Fruit fly (Drosophila melanogaster) whole organism, embryonic: Measurements from ENCODE around the gene CG14984.

ENCODE experiments used
- Asciz ChIP-seq: fragments of 200-800 bp; sonication (Bioruptor generic); optimal IDR thresholded peaks from 2 replicates; lab custom pipeline; 2017; ENCODE audit warnings: missing biosample characterization, mild to moderate bottlenecking, missing genetic modification characterization, missing genetic modification reagents
- B-H1 ChIP-seq: fragments of 200-800 bp; sonication (Bioruptor generic); IDR thresholded peaks from 3 replicates; pipeline ENCODE4 v1.3.6; 2022; ENCODE audit warnings: missing biosample characterization, missing genetic modification characterization
- C15 ChIP-seq: fragments of 200-800 bp; sonication (Bioruptor generic); IDR thresholded peaks from 3 replicates; pipeline ENCODE4 v1.3.6; 2022; ENCODE audit warnings: missing biosample characterization, missing genetic modification characterization
- CG10979 ChIP-seq: fragments of 200-800 bp; sonication (Bioruptor generic); optimal IDR thresholded peaks from 2 replicates; lab custom pipeline; 2018; ENCODE audit warnings: missing biosample characterization, mild to moderate bottlenecking, missing genetic modification characterization, moderate library complexity
- CG11247 ChIP-seq: fragments of 200-800 bp; sonication (Bioruptor generic); IDR thresholded peaks from 2 replicates; pipeline ENCODE4 v1.3.6; 2022; ENCODE audit warnings: missing biosample characterization, missing genetic modification characterization
- CG12299 ChIP-seq: fragments of 200-800 bp; sonication (Bioruptor generic); optimal IDR thresholded peaks from 2 replicates; lab custom pipeline; 2018; ENCODE audit warnings: missing biosample characterization, mild to moderate bottlenecking, missing genetic modification characterization
- CG14441 ChIP-seq: fragments of 200-800 bp; sonication (Bioruptor generic); IDR thresholded peaks from 2 replicates; pipeline ENCODE4 v1.3.6; 2022; ENCODE audit warnings: missing biosample characterization, missing genetic modification characterization
- CG14710 ChIP-seq: fragments of 200-800 bp; sonication (Bioruptor generic); optimal IDR thresholded peaks from 3 replicates; lab custom pipeline; 2019; ENCODE audit warnings: missing biosample characterization, mild to moderate bottlenecking, missing genetic modification characterization, moderate library complexity
- CG15479 ChIP-seq: fragments of 200-800 bp; sonication (Bioruptor generic); optimal IDR thresholded peaks from 3 replicates; lab custom pipeline; 2019; ENCODE audit warnings: missing biosample characterization, mild to moderate bottlenecking, missing genetic modification characterization, moderate library complexity
- CG16779 ChIP-seq: fragments of 200-800 bp; sonication (Bioruptor generic); IDR thresholded peaks from 2 replicates; pipeline ENCODE4 v1.3.6; 2022; ENCODE audit warnings: missing biosample characterization, missing genetic modification characterization
- CG16813 ChIP-seq: fragments of 200-800 bp; sonication (Bioruptor generic); IDR thresholded peaks from 3 replicates; pipeline ENCODE4 v1.3.6; 2022; ENCODE audit warnings: missing biosample characterization, missing genetic modification characterization; ENCODE audit not compliant: partially characterized antibody
- CG17186 ChIP-seq: fragments of 200-800 bp; sonication (Bioruptor generic); optimal IDR thresholded peaks from 3 replicates; lab custom pipeline; 2017; ENCODE audit warnings: missing biosample characterization, missing genetic modification reagents, missing genetic modification characterization
- CG17359 ChIP-seq: fragments of 200-800 bp; sonication (Bioruptor generic); optimal IDR thresholded peaks from 3 replicates; lab custom pipeline; 2018; ENCODE audit warnings: missing biosample characterization, mild to moderate bottlenecking, missing genetic modification characterization, moderate library complexity
- CG18262 ChIP-seq: fragments of 200-800 bp; optimal IDR thresholded peaks from 3 replicates; lab custom pipeline; 2019; ENCODE audit warnings: missing biosample characterization, mild to moderate bottlenecking, missing genetic modification characterization, moderate library complexity
- CG1832 ChIP-seq: fragments of 200-800 bp; sonication (Bioruptor generic); optimal IDR thresholded peaks from 2 replicates; lab custom pipeline; 2017; ENCODE audit warnings: missing biosample characterization, mild to moderate bottlenecking, missing genetic modification characterization, inconsistent platforms
- CG18599 ChIP-seq: fragments of 200-800 bp; sonication (Bioruptor generic); optimal IDR thresholded peaks from 3 replicates; lab custom pipeline; 2017; ENCODE audit warnings: missing biosample characterization, missing genetic modification characterization, mild to moderate bottlenecking, moderate library complexity, missing genetic modification reagents
- CG2889 ChIP-seq: fragments of 200-800 bp; sonication (Bioruptor generic); IDR thresholded peaks from 3 replicates; pipeline ENCODE4 v1.3.6; 2022; ENCODE audit warnings: missing biosample characterization, missing genetic modification characterization
- CG30403 ChIP-seq: fragments of 200-800 bp; sonication (Bioruptor generic); optimal IDR thresholded peaks from 3 replicates; lab custom pipeline; 2016; ENCODE audit warnings: missing biosample characterization, missing genetic modification characterization
- CG3163 ChIP-seq: fragments of 200-800 bp; sonication (Bioruptor generic); optimal IDR thresholded peaks from 3 replicates; lab custom pipeline; 2016; ENCODE audit warnings: missing biosample characterization, missing genetic modification characterization
- CG43689 ChIP-seq: fragments of 200-800 bp; sonication (Bioruptor generic); IDR thresholded peaks from 2 replicates; pipeline ENCODE4 v1.3.6; 2022; ENCODE audit warnings: missing biosample characterization, missing genetic modification characterization
- CG4617 ChIP-seq: fragments of 200-800 bp; sonication (Bioruptor generic); optimal IDR thresholded peaks from 3 replicates; lab custom pipeline; 2016; ENCODE audit warnings: missing biosample characterization, missing genetic modification characterization, borderline replicate concordance
- CG6654 ChIP-seq: fragments of 200-800 bp; sonication (Bioruptor generic); optimal IDR thresholded peaks from 2 replicates; lab custom pipeline; 2017; ENCODE audit warnings: missing biosample characterization, mild to moderate bottlenecking, missing genetic modification characterization
- CG6689 ChIP-seq: fragments of 200-800 bp; sonication (Bioruptor generic); IDR thresholded peaks from 2 replicates; pipeline ENCODE4 v1.3.6; 2022; ENCODE audit warnings: missing biosample characterization, missing genetic modification characterization
- CG6791 ChIP-seq: fragments of 200-800 bp; sonication (Bioruptor generic); IDR thresholded peaks from 3 replicates; pipeline ENCODE4 v1.3.6; 2022; ENCODE audit warnings: missing biosample characterization, missing genetic modification characterization; ENCODE audit not compliant: partially characterized antibody
- CG9932 ChIP-seq: fragments of 200-800 bp; sonication (Bioruptor generic); IDR thresholded peaks from 2 replicates; pipeline ENCODE4 v1.3.6; 2022; ENCODE audit warnings: missing biosample characterization, missing genetic modification characterization
- CrebB ChIP-seq: fragments of 200-800 bp; sonication (Bioruptor generic); optimal IDR thresholded peaks from 3 replicates; lab custom pipeline; 2018; ENCODE audit warnings: missing biosample characterization, mild to moderate bottlenecking, missing genetic modification characterization
- Dad ChIP-seq: fragments of 200-800 bp; sonication (Bioruptor generic); optimal IDR thresholded peaks from 3 replicates; lab custom pipeline; 2016; ENCODE audit warnings: missing biosample characterization, missing genetic modification characterization
- H2.0 ChIP-seq: fragments of 200-800 bp; sonication (Bioruptor generic); IDR thresholded peaks from 2 replicates; pipeline ENCODE4 v1.3.6; 2022; ENCODE audit warnings: missing biosample characterization, missing genetic modification characterization
- Max ChIP-seq: fragments of 200-800 bp; sonication (Bioruptor generic); optimal IDR thresholded peaks from 2 replicates; lab custom pipeline; 2016; ENCODE audit warnings: missing biosample characterization, mild to moderate bottlenecking, missing genetic modification characterization
- Meics ChIP-seq: fragments of 200-800 bp; sonication (Bioruptor generic); optimal IDR thresholded peaks from 2 replicates; lab custom pipeline; 2017; ENCODE audit warnings: missing biosample characterization, mild to moderate bottlenecking, missing genetic modification characterization
- NC2β ChIP-seq: fragments of 200-800 bp; sonication (Bioruptor generic); optimal IDR thresholded peaks from 2 replicates; lab custom pipeline; 2016; ENCODE audit warnings: missing biosample characterization, missing genetic modification characterization
- Poxn ChIP-seq: fragments of 200-800 bp; sonication (Bioruptor generic); IDR thresholded peaks from 2 replicates; pipeline ENCODE4 v1.3.6; 2022; ENCODE audit warnings: missing biosample characterization, missing genetic modification characterization
- Ravus ChIP-seq: fragments of 200-800 bp; sonication (Bioruptor generic); IDR thresholded peaks from 2 replicates; pipeline ENCODE4 v1.3.6; 2022; ENCODE audit warnings: missing biosample characterization, missing genetic modification characterization
- amos ChIP-seq: fragments of 200-800 bp; sonication (Bioruptor generic); IDR thresholded peaks from 2 replicates; pipeline ENCODE4 v1.3.6; 2022; ENCODE audit warnings: missing biosample characterization, missing genetic modification characterization; ENCODE audit not compliant: partially characterized antibody
- cato ChIP-seq: fragments of 200-800 bp; sonication (Bioruptor generic); optimal IDR thresholded peaks from 2 replicates; lab custom pipeline; 2016; ENCODE audit warnings: missing biosample characterization, missing genetic modification characterization, borderline replicate concordance
- crol ChIP-seq: fragments of 200-800 bp; sonication (Bioruptor generic); IDR thresholded peaks from 2 replicates; pipeline ENCODE4 v1.3.6; 2022; ENCODE audit warnings: missing biosample characterization, missing genetic modification characterization
- crp ChIP-seq, 2 experiments: fragments of 200-800 bp; sonication (Bioruptor generic); optimal IDR thresholded peaks; 2 replicates in 1 of 2; 3 replicates in 1 of 2; lab custom pipeline; 2017; ENCODE audit warnings: missing biosample characterization in 2 of 2, missing genetic modification characterization in 2 of 2, mild to moderate bottlenecking in 1 of 2, moderate library complexity in 1 of 2
- cwo ChIP-seq: fragments of 200-800 bp; sonication (Bioruptor generic); optimal IDR thresholded peaks from 3 replicates; lab custom pipeline; 2017; ENCODE audit warnings: missing biosample characterization, missing genetic modification characterization, mild to moderate bottlenecking, moderate library complexity, missing genetic modification reagents
- danr ChIP-seq: fragments of 200-800 bp; sonication (Bioruptor generic); IDR thresholded peaks from 2 replicates; pipeline ENCODE4 v1.3.6; 2022; ENCODE audit warnings: missing biosample characterization, missing genetic modification characterization
- dpn ChIP-seq, 2 experiments: fragments of 200-800 bp; sonication (Bioruptor generic); optimal IDR thresholded peaks; 3 replicates each; lab custom pipeline; 2016; ENCODE audit warnings: missing biosample characterization in 2 of 2, missing genetic modification characterization in 2 of 2
- esg ChIP-seq: fragments of 200-800 bp; sonication (Bioruptor generic); conservative IDR thresholded peaks from 2 replicates; pipeline ENCODE4 v1.3.6; 2022; ENCODE audit warnings: missing biosample characterization, missing genetic modification characterization
- fu2 ChIP-seq: fragments of 200-800 bp; sonication (Bioruptor generic); optimal IDR thresholded peaks from 2 replicates; lab custom pipeline; 2016; ENCODE audit warnings: missing biosample characterization, missing genetic modification characterization
- hth ChIP-seq: fragments of >200 bp; optimal IDR thresholded peaks from 2 replicates; lab custom pipeline; 2017; ENCODE audit warnings: inconsistent platforms
- kah ChIP-seq: fragments of 200-800 bp; sonication (Bioruptor generic); optimal IDR thresholded peaks from 2 replicates; lab custom pipeline; 2018; ENCODE audit warnings: missing biosample characterization, mild to moderate bottlenecking, missing genetic modification characterization
- otp ChIP-seq: fragments of 200-800 bp; sonication (Bioruptor generic); IDR thresholded peaks from 3 replicates; pipeline ENCODE4, ENCODE4 v1.3.6; 2022; ENCODE audit warnings: missing biosample characterization, missing genetic modification characterization
- pb ChIP-seq: fragments of 200-800 bp; sonication (Bioruptor generic); optimal IDR thresholded peaks from 3 replicates; lab custom pipeline; 2016; ENCODE audit warnings: missing biosample characterization, missing genetic modification characterization
- row ChIP-seq: fragments of 200-800 bp; sonication (Bioruptor generic); IDR thresholded peaks from 3 replicates; pipeline ENCODE4 v1.3.6; 2022; ENCODE audit warnings: missing biosample characterization, missing genetic modification characterization
- stc ChIP-seq: fragments of 200-800 bp; sonication (Bioruptor generic); IDR thresholded peaks from 2 replicates; pipeline ENCODE4 v1.3.6; 2022; ENCODE audit warnings: missing biosample characterization, missing genetic modification characterization
- tna ChIP-seq: fragments of 200-800 bp; sonication (Bioruptor generic); IDR thresholded peaks from 2 replicates; pipeline ENCODE4 v1.3.6; 2022; ENCODE audit warnings: missing biosample characterization, missing genetic modification characterization; ENCODE audit not compliant: partially characterized antibody
- tup ChIP-seq: fragments of 200-800 bp; sonication (Bioruptor generic); optimal IDR thresholded peaks from 2 replicates; lab custom pipeline; 2016; ENCODE audit warnings: missing biosample characterization, mild to moderate bottlenecking, missing genetic modification characterization, moderate library complexity
- vfl ChIP-seq: fragments of 200-800 bp; sonication (Bioruptor generic); optimal IDR thresholded peaks from 2 replicates; lab custom pipeline; 2016; ENCODE audit warnings: missing biosample characterization, missing genetic modification characterization
- zfh2 ChIP-seq: fragments of 200-800 bp; sonication (Bioruptor generic); optimal IDR thresholded peaks from 2 replicates; lab custom pipeline; 2016; ENCODE audit warnings: missing biosample characterization, missing genetic modification characterization

CG14984 gene

dm6 chr3L:3937806-3938205, 14.5 kb downstream of the CG14984 start, which contains the start of gene CG10866 (continued):
- TF ChIP-seq CG16779 = no peak
- TF ChIP-seq danr (GFP tag; lab: Robert Waterston, UW) = no peak
- TF ChIP-seq CrebB (tag; lab: Kevin White, UChicago) = no peak
- TF ChIP-seq Poxn = no peak
- TF ChIP-seq crol (GFP tag; lab: Robert Waterston, UW) = no peak
- TF ChIP-seq Max = no peak
- no peak for TF ChIP-seq esg (GFP tag; lab: Robert Waterston, UW)
- TF ChIP-seq fu2 (GFP tag; lab: Kevin White, UChicago) = no peak
- TF ChIP-seq CG16813 (GFP tag; lab: Robert Waterston, UW) = peak; percentile 84
- no peak for TF ChIP-seq stc (GFP tag; lab: Robert Waterston, UW)
- TF ChIP-seq CG14441 = no peak
- TF ChIP-seq CG6791 (GFP tag; lab: Robert Waterston, UW) = peak; percentile 81
- no peak for TF ChIP-seq tup (GFP tag; lab: Kevin White, UChicago)
- peak; percentile 36 for TF ChIP-seq CG14710 (tag; lab: Kevin White, UChicago)
- no peak for TF ChIP-seq Meics (GFP tag; lab: Kevin White, UChicago)
- no peak for TF ChIP-seq CG2889
- TF ChIP-seq kah = no peak
- TF ChIP-seq H2.0 (GFP tag; lab: Robert Waterston, UW) = no peak
- no peak for TF ChIP-seq B-H1 (GFP tag; lab: Robert Waterston, UW)
- TF ChIP-seq otp (GFP tag; lab: Robert Waterston, UW) = no peak
- TF ChIP-seq CG15479 (GFP tag; lab: Kevin White, UChicago) = no peak
- no peak for TF ChIP-seq C15
- TF ChIP-seq amos (GFP tag; lab: Robert Waterston, UW) = peak; percentile 87; the same call in 1 of the 2 replicates
- no peak for TF ChIP-seq NC2β (GFP tag; lab: Kevin White, UChicago)
- TF ChIP-seq cwo = no peak
- no peak for TF ChIP-seq pb
- peak; percentile 64 for TF ChIP-seq tna (GFP tag; lab: Robert Waterston, UW)
- no peak for TF ChIP-seq CG1832 (GFP tag; lab: Kevin White, UChicago)
- TF ChIP-seq crp (GFP tag; optimal IDR thresholded peaks at IDR 0.05; lab: Kevin White, UChicago) = no peak
- TF ChIP-seq CG4617 = peak; percentile 25
- no peak for TF ChIP-seq vfl (GFP tag; lab: Kevin White, UChicago)
- no peak for TF ChIP-seq cato (GFP tag; lab: Kevin White, UChicago)
- TF ChIP-seq CG12299 (tag; lab: Kevin White, UChicago) = no peak
- no peak for TF ChIP-seq CG11247 (GFP tag; lab: Robert Waterston, UW)
- no peak for TF ChIP-seq CG17359 (tag; lab: Kevin White, UChicago)
- TF ChIP-seq CG43689 = no peak
- TF ChIP-seq Asciz (GFP tag; lab: Kevin White, UChicago) = no peak
- no peak for TF ChIP-seq CG3163 (GFP tag; lab: Kevin White, UChicago)
- TF ChIP-seq CG18262 (tag; lab: Kevin White, UChicago) = no peak
- TF ChIP-seq CG18599 (GFP tag; lab: Kevin White, UChicago) = no peak
- no peak for TF ChIP-seq dpn (GFP tag; optimal IDR thresholded peaks at IDR 0.05; lab: Kevin White, UChicago)
- TF ChIP-seq Ravus = no peak
- no peak for TF ChIP-seq CG30403
- TF ChIP-seq CG10979 = no peak
- no peak for TF ChIP-seq CG9932 (GFP tag; lab: Robert Waterston, UW)
- peak; percentile 44 for TF ChIP-seq CG17186 (GFP tag; lab: Kevin White, UChicago)
- TF ChIP-seq CG6689 (GFP tag; lab: Robert Waterston, UW) = no peak
- TF ChIP-seq zfh2 (GFP tag; lab: Kevin White, UChicago) = no peak
- no peak for TF ChIP-seq CG6654 (GFP tag; lab: Kevin White, UChicago)
- peak; percentile 19; the same call in 1 of the 3 replicates for TF ChIP-seq row (GFP tag; lab: Robert Waterston, UW)
- no peak for TF ChIP-seq Dad (GFP tag; lab: Kevin White, UChicago)
- no peak for TF ChIP-seq hth (lab: Kevin White, UChicago)
